Worm (Caenorhabditis elegans) whole organism, L2 larva: ENCODE data around the gene clec-82.
"Not testable (repeated sequence)": the region's sequence is repeated elsewhere in the genome, so short reads cannot be mapped to it uniquely, and the experiment has no call there.

ENCODE experiments used
- ceh-82 ChIP-seq: fragments of 150-350 bp; optimal IDR thresholded peaks from 2 replicates; lab custom pipeline; 2014; ENCODE audit warnings: missing biosample characterization, missing genetic modification characterization
- fos-1 ChIP-seq: fragments of 150-350 bp; optimal IDR thresholded peaks from 2 replicates; lab custom pipeline; 2014; ENCODE audit warnings: missing biosample characterization, missing genetic modification characterization
- mab-5 ChIP-seq: fragments of 150-350 bp; optimal IDR thresholded peaks from 2 replicates; lab custom pipeline; 2014; ENCODE audit warnings: missing biosample characterization, missing genetic modification characterization
- nhr-21 ChIP-seq: fragments of 150-350 bp; optimal IDR thresholded peaks from 2 replicates; lab custom pipeline; 2014; ENCODE audit warnings: missing biosample characterization, missing genetic modification characterization
- nhr-25 ChIP-seq: fragments of 150-350 bp; sonication (generic microtip); optimal IDR thresholded peaks from 3 replicates; lab custom pipeline; 2014; ENCODE audit warnings: missing biosample characterization, missing genetic modification characterization
- nhr-77 ChIP-seq: fragments of 150-350 bp; optimal IDR thresholded peaks from 2 replicates; lab custom pipeline; 2014; ENCODE audit warnings: missing biosample characterization, missing genetic modification characterization
- unc-39 ChIP-seq: fragments of 150-350 bp; optimal IDR thresholded peaks from 2 replicates; lab custom pipeline; 2014; ENCODE audit warnings: missing biosample characterization, missing genetic modification characterization
- unc-62 ChIP-seq: fragments of 150-350 bp; optimal IDR thresholded peaks from 2 replicates; lab custom pipeline; 2014; ENCODE audit warnings: missing biosample characterization, missing genetic modification reagents, missing genetic modification characterization

DNA sequence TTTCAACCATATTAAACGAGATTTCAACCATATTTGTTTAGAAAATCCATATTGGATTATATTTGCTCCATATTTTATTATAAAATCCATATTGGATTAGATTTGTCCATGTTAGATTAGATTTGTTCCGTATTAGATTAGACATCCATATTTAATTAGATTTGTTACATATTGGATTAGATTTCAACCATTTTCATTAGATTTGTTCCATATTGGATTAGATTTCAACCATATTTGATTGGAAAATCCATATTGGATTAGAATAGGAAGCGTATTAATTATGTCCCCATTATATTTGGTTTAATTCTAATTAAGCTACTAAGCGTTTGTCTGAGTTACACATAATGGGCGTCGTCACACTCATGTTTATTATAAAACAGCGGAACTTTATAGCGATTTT is 33.9 kb upstream of the clec-82 start, which contains the start of gene Y54G2A.44:
- TF ChIP-seq nhr-21 (tag; lab: Kevin White, UChicago); nhr-25 (tag; lab: Kevin White, UChicago); ceh-82 (tag; lab: Kevin White, UChicago); fos-1 (tag; lab: Kevin White, UChicago); nhr-77 (tag; lab: Kevin White, UChicago); mab-5 (tag; lab: Kevin White, UChicago); unc-62 (GFP tag; lab: Kevin White, UChicago); unc-39 (tag; lab: Kevin White, UChicago): not testable (repeated sequence)
